Fruit fly (Drosophila melanogaster): Measurements from ENCODE around the gene Ets96B.

Gene Ets96B

DNA sequence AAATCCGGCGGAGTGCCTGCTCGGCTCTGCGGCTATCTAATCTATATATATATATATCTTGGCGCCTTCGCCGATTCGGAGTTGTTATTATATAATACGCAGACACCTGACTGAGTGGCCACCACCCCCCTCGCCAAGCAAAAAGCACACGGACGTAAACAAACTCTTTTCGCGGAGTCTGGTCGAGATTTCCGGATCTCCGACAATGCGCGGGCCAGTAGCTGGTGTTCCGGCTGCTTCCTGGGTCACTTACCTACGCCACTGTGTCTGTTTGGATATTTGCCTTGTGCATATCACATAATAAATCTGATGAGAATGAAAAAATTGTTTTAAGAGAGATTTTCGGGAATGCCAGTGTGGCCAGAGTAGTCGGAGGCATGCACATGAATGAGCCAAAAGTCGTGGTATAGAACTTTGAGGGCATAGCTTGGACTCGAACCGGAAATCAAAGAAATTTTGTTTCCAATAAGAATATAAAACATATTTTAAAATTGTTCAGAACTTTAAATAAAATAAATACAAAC, 750 bp upstream of the Ets96B start, which contains the start of gene CG5805 (continued):
- TF ChIP-seq Opbp (GFP tag; IDR thresholded peaks at IDR 0.05; ENCODE audit: partially characterized antibody) (peak; percentile 35; the same call in 1 of the 3 replicates), CG6683 (GFP tag; optimal IDR thresholded peaks at IDR 0.05) (peak; percentile 76), CG10462 (GFP tag; optimal IDR thresholded peaks at IDR 0.05) (peak; percentile 23), Ssrp (tag; optimal IDR thresholded peaks at IDR 0.05) (peak; percentile 58), CG4820 (GFP tag; optimal IDR thresholded peaks at IDR 0.05) (peak; percentile 73), toy (GFP tag; IDR thresholded peaks at IDR 0.05) (peak; percentile 62; the same call in 1 of the 2 replicates), Nf-YA (GFP tag; IDR thresholded peaks at IDR 0.05) (peak; percentile 76), eve (GFP tag; optimal IDR thresholded peaks at IDR 0.05) (no peak), unc-4 (GFP tag; IDR thresholded peaks at IDR 0.05; ENCODE audit: partially characterized antibody) (no peak), CG1603 (tag; optimal IDR thresholded peaks at IDR 0.05) (peak; percentile 91), Ptx1 (GFP tag; IDR thresholded peaks at IDR 0.05) (peak; percentile 81), zen (tag; optimal IDR thresholded peaks at IDR 0.05) (peak; percentile 79), CG9437 (GFP tag; optimal IDR thresholded peaks at IDR 0.05) (peak; percentile 78), Nf-YB (GFP tag; optimal IDR thresholded peaks at IDR 0.05) (no peak), CG1529 (GFP tag; optimal IDR thresholded peaks at IDR 0.05) (peak; percentile 70), NFAT (GFP tag; IDR thresholded peaks at IDR 0.05) (peak; percentile 78), CG12744 (GFP tag; optimal IDR thresholded peaks at IDR 0.05) (peak; percentile 63), CG3163 (GFP tag; optimal IDR thresholded peaks at IDR 0.05) (peak; percentile 85), tin (GFP tag; optimal IDR thresholded peaks at IDR 0.05) (peak; percentile 63), gfzf (GFP tag; optimal IDR thresholded peaks at IDR 0.05) (peak; percentile 87), CG9797 (GFP tag; optimal IDR thresholded peaks at IDR 0.05) (peak; percentile 72), rib (GFP tag; IDR thresholded peaks at IDR 0.05) (0 out of 2 replicates have a peak, but pooled peaks have one; percentile 39), cg (GFP tag; optimal IDR thresholded peaks at IDR 0.05) (no peak), CG13287 (GFP tag; IDR thresholded peaks at IDR 0.05; ENCODE audit: partially characterized antibody) (peak; percentile 38; the same call in 1 of the 2 replicates), wek (GFP tag; optimal IDR thresholded peaks at IDR 0.05) (peak; percentile 58), wor (GFP tag; IDR thresholded peaks at IDR 0.05) (peak; percentile 37; the same call in 1 of the 2 replicates), CG2199 (GFP tag; IDR thresholded peaks at IDR 0.05) (peak; percentile 47; the same call in 2 of the 3 replicates), Six4 (GFP tag; optimal IDR thresholded peaks at IDR 0.05) (peak; percentile 59), Taf1 (GFP tag; IDR thresholded peaks at IDR 0.05) (peak; percentile 30; the same call in 1 of the 2 replicates), otp (GFP tag; IDR thresholded peaks at IDR 0.05) (peak; percentile 80), HmgD (GFP tag; optimal IDR thresholded peaks at IDR 0.05) (peak; percentile 69), danr (GFP tag; IDR thresholded peaks at IDR 0.05) (peak; percentile 59; the same call in 1 of the 2 replicates), tio (GFP tag; optimal IDR thresholded peaks at IDR 0.05) (no peak), insv (GFP tag; optimal IDR thresholded peaks at IDR 0.05) (peak; percentile 82 to 96), al (GFP tag; IDR thresholded peaks at IDR 0.05) (peak; percentile 84), Lhr (GFP tag; optimal IDR thresholded peaks at IDR 0.05) (peak; percentile 87), Xrp1 (GFP tag; IDR thresholded peaks at IDR 0.05) (no peak), nerfin-1 (tag; optimal IDR thresholded peaks at IDR 0.05) (peak; percentile 75), Neu2 (GFP tag; optimal IDR thresholded peaks at IDR 0.05; ENCODE audit: borderline replicate concordance) (no peak), ash1 (GFP tag; optimal IDR thresholded peaks at IDR 0.05) (peak; percentile 82), CG42726 (GFP tag; IDR thresholded peaks at IDR 0.05; ENCODE audit: partially characterized antibody) (no peak), en (GFP tag; optimal IDR thresholded peaks at IDR 0.05) (peak; percentile 51), Spps (tag; optimal IDR thresholded peaks at IDR 0.05) (peak; percentile 68), Oaz (GFP tag; IDR thresholded peaks at IDR 0.05) (peak; percentile 55), nmo (GFP tag; optimal IDR thresholded peaks at IDR 0.05) (peak; percentile 86), lab (GFP tag; optimal IDR thresholded peaks at IDR 0.05) (peak; percentile 95), Oli (tag; optimal IDR thresholded peaks at IDR 0.05) (peak; percentile 69), CG4854 (GFP tag; optimal IDR thresholded peaks at IDR 0.05) (peak; percentile 83), oc (tag; optimal IDR thresholded peaks at IDR 0.05) (peak; percentile 20)
